Worm (Caenorhabditis elegans) whole organism, late embryonic: ENCODE data around the gene ZK1067.3.

Experiments used
- C08G9.2 ChIP-seq: sonication (generic microtip); optimal IDR thresholded peaks from 2 replicates; lab custom pipeline; 2016; ENCODE audit warnings: mild to moderate bottlenecking, missing genetic modification characterization, moderate library complexity, missing compliant biosample characterization
- F13H6.1 ChIP-seq: sonication (generic microtip); optimal IDR thresholded peaks from 2 replicates; lab custom pipeline; 2016; ENCODE audit warnings: missing genetic modification characterization, missing compliant biosample characterization
- K02D7.2 ChIP-seq: sonication (generic microtip); optimal IDR thresholded peaks from 2 replicates; lab custom pipeline; 2017; ENCODE audit warnings: mild to moderate bottlenecking, missing genetic modification characterization, missing compliant biosample characterization
- K09A11.1 ChIP-seq: sonication (generic microtip); optimal IDR thresholded peaks from 2 replicates; lab custom pipeline; 2017; ENCODE audit warnings: antibody characterized with exemption, mild to moderate bottlenecking, missing genetic modification characterization, missing compliant biosample characterization; ENCODE audit not compliant: insufficient read depth
- Y22D7AL.16 ChIP-seq: sonication (generic microtip); optimal IDR thresholded peaks from 2 replicates; lab custom pipeline; 2016; ENCODE audit warnings: missing genetic modification characterization, missing compliant biosample characterization
- ama-1 ChIP-seq: fragments of 150-350 bp; optimal IDR thresholded peaks from 2 replicates; lab custom pipeline; 2014
- ceh-14 ChIP-seq: sonication (generic microtip); optimal IDR thresholded peaks from 2 replicates; lab custom pipeline; 2016; ENCODE audit warnings: missing genotype, missing genetic modification characterization, missing compliant biosample characterization
- ceh-18 ChIP-seq: sonication (generic microtip); optimal IDR thresholded peaks from 2 replicates; lab custom pipeline; 2016; ENCODE audit warnings: missing genetic modification characterization, missing compliant biosample characterization
- ceh-2 ChIP-seq: sonication (generic microtip); optimal IDR thresholded peaks from 2 replicates; lab custom pipeline; 2016; ENCODE audit warnings: missing genotype, missing genetic modification characterization, missing compliant biosample characterization
- ceh-24 ChIP-seq: sonication (generic microtip); optimal IDR thresholded peaks from 2 replicates; lab custom pipeline; 2016; ENCODE audit warnings: mild to moderate bottlenecking, missing genetic modification characterization, missing compliant biosample characterization
- ceh-30 ChIP-seq: fragments of 150-350 bp; optimal IDR thresholded peaks from 2 replicates; lab custom pipeline; 2014; ENCODE audit warnings: missing biosample characterization, missing genetic modification characterization
- ceh-31 ChIP-seq: sonication (generic microtip); optimal IDR thresholded peaks from 2 replicates; lab custom pipeline; 2016; ENCODE audit warnings: missing genetic modification characterization, missing compliant biosample characterization
- ceh-34 ChIP-seq: sonication (generic microtip); optimal IDR thresholded peaks from 2 replicates; lab custom pipeline; 2016; ENCODE audit warnings: mild to moderate bottlenecking, missing genetic modification characterization, missing compliant biosample characterization
- ceh-48 ChIP-seq: sonication (generic microtip); optimal IDR thresholded peaks from 2 replicates; lab custom pipeline; 2016; ENCODE audit warnings: missing genetic modification characterization, inconsistent platforms, missing compliant biosample characterization
- ceh-6 ChIP-seq: fragments of 200-800 bp; sonication (Bioruptor generic); optimal IDR thresholded peaks from 2 replicates; lab custom pipeline; 2018; ENCODE audit warnings: mild to moderate bottlenecking, missing genetic modification characterization, missing compliant biosample characterization
- ceh-9 ChIP-seq: sonication (generic microtip); optimal IDR thresholded peaks from 2 replicates; lab custom pipeline; 2016; ENCODE audit warnings: mild to moderate bottlenecking, missing genetic modification characterization, inconsistent platforms, missing compliant biosample characterization
- che-1 ChIP-seq: sonication (generic microtip); optimal IDR thresholded peaks from 2 replicates; lab custom pipeline; 2016; ENCODE audit warnings: mild to moderate bottlenecking, missing genetic modification characterization, missing compliant biosample characterization
- dmd-4 ChIP-seq: sonication (generic microtip); optimal IDR thresholded peaks from 2 replicates; lab custom pipeline; 2016; ENCODE audit warnings: borderline replicate concordance, missing genetic modification characterization, missing compliant biosample characterization
- dve-1 ChIP-seq: sonication (generic microtip); optimal IDR thresholded peaks from 2 replicates; lab custom pipeline; 2017; ENCODE audit warnings: antibody characterized with exemption, mild to moderate bottlenecking, missing genetic modification characterization, missing compliant biosample characterization
- elt-2 ChIP-seq: sonication (generic microtip); optimal IDR thresholded peaks from 2 replicates; lab custom pipeline; 2016; ENCODE audit warnings: missing genetic modification reagents, missing genetic modification characterization, missing compliant biosample characterization
- ets-4 ChIP-seq: sonication (generic microtip); optimal IDR thresholded peaks from 2 replicates; lab custom pipeline; 2016; ENCODE audit warnings: missing genetic modification characterization, missing compliant biosample characterization
- eyg-1 ChIP-seq: sonication (generic microtip); optimal IDR thresholded peaks from 2 replicates; lab custom pipeline; 2016; ENCODE audit warnings: missing genotype, missing genetic modification characterization, missing compliant biosample characterization
- fkh-10 ChIP-seq: fragments of 150-350 bp; optimal IDR thresholded peaks from 2 replicates; lab custom pipeline; 2014; ENCODE audit warnings: missing biosample characterization, missing genetic modification reagents, missing genetic modification characterization
- hlh-13 ChIP-seq: fragments of 200-800 bp; sonication (Bioruptor generic); optimal IDR thresholded peaks from 2 replicates; lab custom pipeline; 2018; ENCODE audit warnings: mild to moderate bottlenecking, missing genetic modification characterization, missing compliant biosample characterization
- hlh-15 ChIP-seq: sonication (generic microtip); optimal IDR thresholded peaks from 2 replicates; lab custom pipeline; 2016; ENCODE audit warnings: missing genetic modification characterization, missing compliant biosample characterization
- hlh-6 ChIP-seq: sonication (generic microtip); optimal IDR thresholded peaks from 2 replicates; lab custom pipeline; 2016; ENCODE audit warnings: missing genotype, missing genetic modification characterization, missing compliant biosample characterization
- lin-11 ChIP-seq: fragments of 200-800 bp; sonication (Bioruptor generic); optimal IDR thresholded peaks from 2 replicates; lab custom pipeline; 2018; ENCODE audit warnings: mild to moderate bottlenecking, missing genetic modification characterization, missing compliant biosample characterization
- mec-3 ChIP-seq: sonication (generic microtip); optimal IDR thresholded peaks from 2 replicates; lab custom pipeline; 2016; ENCODE audit warnings: borderline replicate concordance, missing genetic modification characterization, missing compliant biosample characterization
- nhr-11 ChIP-seq: fragments of 150-350 bp; optimal IDR thresholded peaks from 2 replicates; lab custom pipeline; 2014; ENCODE audit warnings: missing biosample characterization, missing genetic modification characterization
- nhr-232 ChIP-seq: sonication (generic microtip); optimal IDR thresholded peaks from 2 replicates; lab custom pipeline; 2016; ENCODE audit warnings: missing genetic modification characterization, missing compliant biosample characterization
- odd-2 ChIP-seq: sonication (generic microtip); optimal IDR thresholded peaks from 2 replicates; lab custom pipeline; 2017; ENCODE audit warnings: antibody characterized with exemption, mild to moderate bottlenecking, missing genetic modification characterization, missing compliant biosample characterization
- pag-3 ChIP-seq: sonication (generic microtip); optimal IDR thresholded peaks from 2 replicates; lab custom pipeline; 2016; ENCODE audit warnings: missing compliant biosample characterization, missing genetic modification characterization, borderline replicate concordance
- pat-9 ChIP-seq: fragments of 200-800 bp; sonication (Bioruptor generic); optimal IDR thresholded peaks from 2 replicates; lab custom pipeline; 2018; ENCODE audit warnings: mild to moderate bottlenecking, missing genetic modification characterization, moderate library complexity, missing compliant biosample characterization
- pax-1 ChIP-seq: fragments of 150-350 bp; optimal IDR thresholded peaks from 2 replicates; lab custom pipeline; 2014; ENCODE audit warnings: missing biosample characterization, missing genetic modification characterization
- pha-2 ChIP-seq: sonication (generic microtip); optimal IDR thresholded peaks from 2 replicates; lab custom pipeline; 2017; ENCODE audit warnings: mild to moderate bottlenecking, missing genetic modification characterization, missing compliant biosample characterization
- pha-4 ChIP-seq: fragments of 150-350 bp; optimal IDR thresholded peaks from 2 replicates; lab custom pipeline; 2018; ENCODE audit warnings: missing biosample characterization, missing genetic modification reagents, missing genetic modification characterization
- pqm-1 ChIP-seq: sonication (generic microtip); optimal IDR thresholded peaks from 2 replicates; lab custom pipeline; 2016; ENCODE audit warnings: missing genetic modification characterization, missing compliant biosample characterization
- ref-2 ChIP-seq: sonication (generic microtip); optimal IDR thresholded peaks from 2 replicates; lab custom pipeline; 2016; ENCODE audit warnings: missing genetic modification characterization, missing compliant biosample characterization
- rnt-1 ChIP-seq: sonication (generic microtip); optimal IDR thresholded peaks from 2 replicates; lab custom pipeline; 2016; ENCODE audit warnings: missing genetic modification characterization, missing compliant biosample characterization
- sdc-2 ChIP-seq: sonication (generic microtip); optimal IDR thresholded peaks from 2 replicates; lab custom pipeline; 2016; ENCODE audit warnings: missing genotype, missing genetic modification characterization, missing compliant biosample characterization
- sox-2 ChIP-seq: fragments of 200-800 bp; sonication (Bioruptor generic); IDR thresholded peaks from 2 replicates; pipeline ENCODE4 v1.3.6; 2022; ENCODE audit warnings: missing genetic modification reagents, missing genetic modification characterization, missing compliant biosample characterization
- syd-9 ChIP-seq: sonication (generic microtip); optimal IDR thresholded peaks from 2 replicates; lab custom pipeline; 2016; ENCODE audit warnings: mild to moderate bottlenecking, missing genetic modification characterization, moderate library complexity, missing compliant biosample characterization
- tbx-2 ChIP-seq: sonication (generic microtip); optimal IDR thresholded peaks from 2 replicates; lab custom pipeline; 2016; ENCODE audit warnings: missing genetic modification characterization, missing compliant biosample characterization
- ttx-3 ChIP-seq: sonication (generic microtip); optimal IDR thresholded peaks from 2 replicates; lab custom pipeline; 2016; ENCODE audit warnings: missing genetic modification reagents, missing genetic modification characterization, missing compliant biosample characterization
- unc-42 ChIP-seq: sonication (generic microtip); optimal IDR thresholded peaks from 2 replicates; lab custom pipeline; 2016; ENCODE audit warnings: missing genotype, missing genetic modification characterization, missing compliant biosample characterization
- unc-55 ChIP-seq: sonication (generic microtip); optimal IDR thresholded peaks from 2 replicates; lab custom pipeline; 2017; ENCODE audit warnings: missing biosample characterization, missing genetic modification reagents, missing genetic modification characterization
- unc-86 ChIP-seq: sonication (generic microtip); optimal IDR thresholded peaks from 2 replicates; lab custom pipeline; 2016; ENCODE audit warnings: missing genetic modification characterization, missing compliant biosample characterization
- ztf-16 ChIP-seq: sonication (generic microtip); optimal IDR thresholded peaks from 2 replicates; lab custom pipeline; 2017; ENCODE audit warnings: missing genetic modification characterization, missing compliant biosample characterization

Gene ZK1067.3

ce11 chrII:9261931-9262562 lies 39.0 kb downstream of the ZK1067.3 start, which contains the start of gene aqp-2:
Gene aqp-2 (minus strand): TSS chrII:9261981.
- no peak for TF ChIP-seq ceh-9 (tag; lab: Kevin White, UChicago)
- TF ChIP-seq ceh-14 (tag; lab: Kevin White, UChicago), result no peak
- peak; percentile 67 for TF ChIP-seq ama-1 (lab: Kevin White, UChicago)
- TF ChIP-seq syd-9 (tag; lab: Kevin White, UChicago), result peak; percentile 21
- TF ChIP-seq ceh-18 (tag; lab: Kevin White, UChicago), result peak; percentile 54
- TF ChIP-seq rnt-1 (tag; lab: Kevin White, UChicago), result peak; percentile 53
- no peak for TF ChIP-seq sox-2 (GFP tag; lab: Robert Waterston, UW)
- peak; percentile 77 for TF ChIP-seq unc-55 (GFP tag; lab: Kevin White, UChicago)
- TF ChIP-seq tbx-2 (tag; lab: Kevin White, UChicago), result no peak
- no peak for TF ChIP-seq F13H6.1 (tag; lab: Kevin White, UChicago)
- peak; percentile 42 for TF ChIP-seq sdc-2 (tag; lab: Kevin White, UChicago)
- TF ChIP-seq ceh-30, result no peak
- no peak for TF ChIP-seq pha-2 (tag; lab: Kevin White, UChicago)

ce11 chrII:9262845-9263402 lies 39.9 kb downstream of the ZK1067.3 start:
- TF ChIP-seq pax-1 (tag; lab: Kevin White, UChicago) (no peak), K09A11.1 (no peak), ets-4 (tag; lab: Kevin White, UChicago) (no peak), unc-55 (GFP tag; lab: Kevin White, UChicago) (peak; percentile 46), che-1 (no peak), ama-1 (lab: Kevin White, UChicago) (no peak), pha-2 (tag; lab: Kevin White, UChicago) (no peak), fkh-10 (GFP tag; lab: Kevin White, UChicago) (no peak), hlh-13 (GFP tag; lab: Kevin White, UChicago) (no peak), C08G9.2 (tag; lab: Kevin White, UChicago) (no peak), nhr-232 (tag; lab: Kevin White, UChicago) (no peak), rnt-1 (tag; lab: Kevin White, UChicago) (no peak), pha-4 (no peak), dve-1 (tag; lab: Kevin White, UChicago) (no peak), sox-2 (GFP tag; lab: Robert Waterston, UW) (peak; percentile 49), odd-2 (tag; lab: Kevin White, UChicago) (no peak), ceh-2 (peak; percentile 12), hlh-6 (tag; lab: Kevin White, UChicago) (no peak), ref-2 (tag; lab: Kevin White, UChicago) (peak; percentile 75), K02D7.2 (tag; lab: Kevin White, UChicago) (no peak), hlh-15 (tag; lab: Kevin White, UChicago) (no peak), ztf-16 (tag; lab: Kevin White, UChicago) (no peak), mec-3 (tag; lab: Kevin White, UChicago) (no peak), pag-3 (tag; lab: Kevin White, UChicago) (no peak), ceh-18 (tag; lab: Kevin White, UChicago) (no peak), nhr-11 (tag; lab: Kevin White, UChicago) (no peak), F13H6.1 (tag; lab: Kevin White, UChicago) (no peak), lin-11 (tag; lab: Kevin White, UChicago) (no peak), syd-9 (tag; lab: Kevin White, UChicago) (no peak), unc-42 (tag; lab: Kevin White, UChicago) (no peak), ceh-6 (no peak), ceh-34 (tag; lab: Kevin White, UChicago) (no peak), ceh-48 (no peak), Y22D7AL.16 (tag; lab: Kevin White, UChicago) (no peak), unc-86 (tag; lab: Kevin White, UChicago) (no peak), dmd-4 (tag; lab: Kevin White, UChicago) (no peak), tbx-2 (tag; lab: Kevin White, UChicago) (peak; percentile 18), elt-2 (tag; lab: Kevin White, UChicago) (no peak), pat-9 (tag; lab: Kevin White, UChicago) (no peak), ceh-9 (tag; lab: Kevin White, UChicago) (no peak), eyg-1 (tag; lab: Kevin White, UChicago) (no peak), pqm-1 (tag; lab: Kevin White, UChicago) (no peak), ceh-31 (tag; lab: Kevin White, UChicago) (peak; percentile 40), sdc-2 (tag; lab: Kevin White, UChicago) (no peak), ceh-30 (no peak), ceh-24 (tag; lab: Kevin White, UChicago) (no peak), ttx-3 (tag; lab: Kevin White, UChicago) (no peak)
